Worm (Caenorhabditis elegans): ENCODE data around the gene Y70G10A.3.
"Not testable (repeated sequence)": the region's sequence is repeated elsewhere in the genome, so short reads cannot be mapped to it uniquely, and the experiment has no call there.

- not testable (repeated sequence) for TF ChIP-seq lin-15B (tag; optimal IDR thresholded peaks at IDR 0.05); mdl-1 (tag; optimal IDR thresholded peaks at IDR 0.05); ama-1 (optimal IDR thresholded peaks at IDR 0.05); lin-39 (tag; optimal IDR thresholded peaks at IDR 0.05); ztf-4 (tag; optimal IDR thresholded peaks at IDR 0.05); ces-1 (GFP tag; optimal IDR thresholded peaks at IDR 0.05); fkh-10 (GFP tag; optimal IDR thresholded peaks at IDR 0.05); lsy-2 (tag; optimal IDR thresholded peaks at IDR 0.05); unc-98 (GFP tag; IDR thresholded peaks at IDR 0.05); nhr-12 (tag; optimal IDR thresholded peaks at IDR 0.05); blmp-1 (tag; optimal IDR thresholded peaks at IDR 0.05); C16A3.4 (tag; optimal IDR thresholded peaks at IDR 0.05)
- peak; percentile 47 for TF ChIP-seq nhr-28 (tag; optimal IDR thresholded peaks at IDR 0.05)
Observed at ce11 chrIII:10225056-10225455, 13.8 kb upstream of the Y70G10A.3 start.
